Fruit fly (Drosophila melanogaster) whole organism: ENCODE results near the gene Gart.

Experiments
- CG8478 ChIP-seq: fragments of >200 bp; optimal IDR thresholded peaks from 2 replicates; lab custom pipeline; 2018; ENCODE audit warnings: inconsistent platforms
- Dll ChIP-seq: fragments of >200 bp; optimal IDR thresholded peaks from 2 replicates; lab custom pipeline; 2017
- EcR ChIP-seq, 2 experiments: fragments of >200 bp; optimal IDR thresholded peaks; 2 replicates each; lab custom pipeline; 2017; ENCODE audit warnings: missing biosample characterization in 2 of 2, missing genetic modification characterization in 2 of 2, missing genetic modification reagents in 2 of 2
- pan ChIP-seq: fragments of >200 bp; optimal IDR thresholded peaks from 2 replicates; lab custom pipeline; 2017
- psq ChIP-seq: fragments of >200 bp; optimal IDR thresholded peaks from 2 replicates; lab custom pipeline; 2017
- usp ChIP-seq: fragments of >200 bp; optimal IDR thresholded peaks from 2 replicates; lab custom pipeline; 2017; ENCODE audit warnings: missing biosample characterization, missing genetic modification characterization, mixed read lengths

- TF ChIP-seq psq (lab: Kevin White, UChicago) (no peak), usp (GFP tag; lab: Kevin White, UChicago) (no peak), Dll (lab: Kevin White, UChicago) (no peak), EcR (GFP tag; optimal IDR thresholded peaks at IDR 0.05; lab: Kevin White, UChicago) (no peak), pan (no peak), CG8478 (lab: Kevin White, UChicago) (no peak)
Measured at dm6 chr2L:6970813-6971212, 52.9 kb downstream of the Gart start.
